Worm (Caenorhabditis elegans) whole organism, young adult: Measurements from ENCODE around the gene nipi-3.

Experiments used
- B0336.3 ChIP-seq: fragments of 200-800 bp; sonication (Bioruptor generic); IDR thresholded peaks from 2 replicates; pipeline ENCODE4 v1.3.6; 2022; ENCODE audit warnings: missing genetic modification characterization, missing compliant biosample characterization
- C06A6.2 ChIP-seq: fragments of 200-800 bp; sonication (Bioruptor generic); conservative IDR thresholded peaks from 2 replicates; pipeline ENCODE4 v1.3.6; 2022; ENCODE audit warnings: missing genetic modification characterization, missing compliant biosample characterization
- C17E4.6 ChIP-seq: fragments of 200-800 bp; sonication (Bioruptor generic); IDR thresholded peaks from 2 replicates; pipeline ENCODE4 v1.3.6; 2022; ENCODE audit warnings: missing genetic modification reagents, missing genetic modification characterization, missing compliant biosample characterization
- F22D6.2 ChIP-seq: sonication (generic microtip); optimal IDR thresholded peaks from 2 replicates; lab custom pipeline; 2016; ENCODE audit warnings: mild to moderate bottlenecking, missing genetic modification characterization, missing compliant biosample characterization
- F23B12.7 ChIP-seq: sonication (generic microtip); optimal IDR thresholded peaks from 2 replicates; lab custom pipeline; 2017; ENCODE audit warnings: missing genetic modification characterization, mild to moderate bottlenecking, missing compliant biosample characterization, antibody characterized with exemption, moderate library complexity; ENCODE audit not compliant: insufficient read depth
- F57A8.1 ChIP-seq: fragments of 200-800 bp; sonication (Bioruptor generic); optimal IDR thresholded peaks from 2 replicates; lab custom pipeline; 2018; ENCODE audit warnings: mild to moderate bottlenecking, missing genetic modification characterization, moderate library complexity, missing compliant biosample characterization
- K11D2.4 ChIP-seq: fragments of 200-800 bp; sonication (Bioruptor generic); IDR thresholded peaks from 2 replicates; pipeline ENCODE4 v1.3.6; 2022; ENCODE audit warnings: missing genetic modification reagents, missing genetic modification characterization, missing compliant biosample characterization
- K12H6.12 ChIP-seq: fragments of 200-800 bp; sonication (Bioruptor generic); optimal IDR thresholded peaks from 2 replicates; lab custom pipeline; 2018; ENCODE audit warnings: mild to moderate bottlenecking, missing genetic modification characterization, missing compliant biosample characterization
- T07F8.4 ChIP-seq: sonication (generic microtip); optimal IDR thresholded peaks from 2 replicates; lab custom pipeline; 2016; ENCODE audit warnings: mild to moderate bottlenecking, missing genetic modification characterization, moderate library complexity, missing compliant biosample characterization
- Y53G8AR.9 ChIP-seq: fragments of 200-800 bp; sonication (Bioruptor generic); conservative IDR thresholded peaks from 2 replicates; pipeline ENCODE4 v1.3.6; 2022; ENCODE audit warnings: missing genetic modification reagents, missing genetic modification characterization, missing compliant biosample characterization
- Y56A3A.18 ChIP-seq: fragments of 200-800 bp; sonication (Bioruptor generic); IDR thresholded peaks from 2 replicates; pipeline ENCODE4 v1.3.6; 2022; ENCODE audit warnings: missing genetic modification reagents, missing genetic modification characterization, missing compliant biosample characterization
- Y67H2A.10 ChIP-seq: fragments of 200-800 bp; sonication (Bioruptor generic); conservative IDR thresholded peaks from 2 replicates; pipeline ENCODE4 v1.3.6; 2022; ENCODE audit warnings: missing genetic modification reagents, missing genetic modification characterization, missing compliant biosample characterization
- Y79H2A.3 ChIP-seq: fragments of 200-800 bp; sonication (Bioruptor generic); conservative IDR thresholded peaks from 2 replicates; pipeline ENCODE4 v1.3.6; 2022; ENCODE audit warnings: missing genetic modification reagents, missing genetic modification characterization, missing compliant biosample characterization
- attf-6 ChIP-seq: fragments of 200-800 bp; sonication (Bioruptor generic); IDR thresholded peaks from 2 replicates; pipeline ENCODE4 v1.3.6; 2022; ENCODE audit warnings: missing genetic modification reagents, missing genetic modification characterization, missing compliant biosample characterization
- ceh-100 ChIP-seq: fragments of 200-800 bp; sonication (Bioruptor generic); IDR thresholded peaks from 2 replicates; pipeline ENCODE4 v1.3.6; 2022; ENCODE audit warnings: missing genetic modification reagents, missing genetic modification characterization, missing compliant biosample characterization
- ceh-58 ChIP-seq: fragments of 200-800 bp; sonication (Bioruptor generic); IDR thresholded peaks from 2 replicates; pipeline ENCODE4 v1.3.6; 2022; ENCODE audit warnings: missing genetic modification characterization, missing compliant biosample characterization
- ceh-91 ChIP-seq: fragments of 200-800 bp; sonication (Bioruptor generic); IDR thresholded peaks from 2 replicates; pipeline ENCODE4 v1.3.6; 2022; ENCODE audit warnings: missing genetic modification reagents, missing genetic modification characterization, missing compliant biosample characterization
- chd-7 ChIP-seq: sonication (generic microtip); optimal IDR thresholded peaks from 2 replicates; lab custom pipeline; 2016; ENCODE audit warnings: mild to moderate bottlenecking, missing genetic modification characterization, moderate library complexity, missing compliant biosample characterization
- egl-44 ChIP-seq: fragments of 200-800 bp; sonication (Bioruptor generic); IDR thresholded peaks from 2 replicates; pipeline ENCODE4 v1.3.6; 2022; ENCODE audit warnings: missing genetic modification reagents, missing genetic modification characterization, missing compliant biosample characterization
- ekl-4 ChIP-seq: fragments of 200-800 bp; sonication (Bioruptor generic); IDR thresholded peaks from 2 replicates; pipeline ENCODE4 v1.3.6; 2022; ENCODE audit warnings: missing genetic modification reagents, missing genetic modification characterization, missing compliant biosample characterization
- ets-4 ChIP-seq: fragments of 200-800 bp; sonication (Bioruptor generic); optimal IDR thresholded peaks from 2 replicates; lab custom pipeline; 2018; ENCODE audit warnings: mild to moderate bottlenecking, missing genetic modification characterization, missing compliant biosample characterization
- fkh-3 ChIP-seq: sonication (generic microtip); optimal IDR thresholded peaks from 2 replicates; lab custom pipeline; 2016; ENCODE audit warnings: mild to moderate bottlenecking, missing genetic modification characterization, missing compliant biosample characterization
- hmg-1.2 ChIP-seq: fragments of 200-800 bp; sonication (Bioruptor generic); IDR thresholded peaks from 2 replicates; pipeline ENCODE4 v1.3.6; 2022; ENCODE audit warnings: missing genetic modification reagents, missing genetic modification characterization, missing compliant biosample characterization
- hmg-20 ChIP-seq: fragments of 200-800 bp; sonication (Bioruptor generic); IDR thresholded peaks from 2 replicates; pipeline ENCODE4 v1.3.6; 2022; ENCODE audit warnings: missing genetic modification reagents, missing genetic modification characterization, missing compliant biosample characterization
- hsf-1 ChIP-seq: fragments of 200-800 bp; sonication (Bioruptor generic); IDR thresholded peaks from 2 replicates; pipeline ENCODE4 v1.3.6; 2022; ENCODE audit warnings: missing genetic modification reagents, missing genetic modification characterization, missing compliant biosample characterization
- let-526 ChIP-seq: fragments of 200-800 bp; sonication (Bioruptor generic); IDR thresholded peaks from 2 replicates; pipeline ENCODE4 v1.3.6; 2022; ENCODE audit warnings: missing genetic modification reagents, missing genetic modification characterization, missing compliant biosample characterization
- lin-35 ChIP-seq, 3 experiments: fragments of 150-350 bp in 2 of 3; sonication (generic microtip) in 1 of 3; optimal IDR thresholded peaks; 2 replicates each; lab custom pipeline; 2014 to 2018; ENCODE audit warnings: missing biosample characterization in 3 of 3, missing genetic modification characterization in 3 of 3, missing genetic modification reagents in 3 of 3
- lin-40 ChIP-seq: sonication (generic microtip); optimal IDR thresholded peaks from 2 replicates; lab custom pipeline; 2016; ENCODE audit warnings: missing genetic modification characterization, mild to moderate bottlenecking, missing compliant biosample characterization, missing genotype, missing genetic modification reagents
- mcd-1 ChIP-seq: fragments of 200-800 bp; sonication (Bioruptor generic); IDR thresholded peaks from 2 replicates; pipeline ENCODE4 v1.3.6; 2022; ENCODE audit warnings: missing genetic modification reagents, missing genetic modification characterization, missing compliant biosample characterization
- mel-28 ChIP-seq: sonication (generic microtip); optimal IDR thresholded peaks from 2 replicates; lab custom pipeline; 2016; ENCODE audit warnings: borderline replicate concordance, mild to moderate bottlenecking, missing genetic modification characterization, missing compliant biosample characterization
- nfya-2 ChIP-seq: fragments of 200-800 bp; sonication (Bioruptor generic); IDR thresholded peaks from 2 replicates; pipeline ENCODE4 v1.3.6; 2022; ENCODE audit warnings: missing genetic modification reagents, missing genetic modification characterization, missing compliant biosample characterization
- nhr-27 ChIP-seq: fragments of 200-800 bp; sonication (Bioruptor generic); optimal IDR thresholded peaks from 2 replicates; lab custom pipeline; 2018; ENCODE audit warnings: mild to moderate bottlenecking, missing genetic modification characterization, moderate library complexity, missing compliant biosample characterization
- nhr-90 ChIP-seq: sonication (generic microtip); optimal IDR thresholded peaks from 2 replicates; lab custom pipeline; 2016; ENCODE audit warnings: missing genotype, mild to moderate bottlenecking, missing genetic modification characterization, missing compliant biosample characterization
- rec-8 ChIP-seq, 2 experiments: sonication (generic microtip); optimal IDR thresholded peaks; 2 replicates each; lab custom pipeline; 2016; ENCODE audit warnings: mild to moderate bottlenecking in 2 of 2, missing genetic modification characterization in 2 of 2, missing genetic modification reagents in 2 of 2, missing genotype in 2 of 2, missing biosample characterization in 1 of 2, missing compliant biosample characterization in 1 of 2, moderate library complexity in 1 of 2
- repo-1 ChIP-seq: sonication (generic microtip); optimal IDR thresholded peaks from 2 replicates; lab custom pipeline; 2017; ENCODE audit warnings: mild to moderate bottlenecking, missing genetic modification characterization, missing compliant biosample characterization
- snpc-4 ChIP-seq, 5 experiments: fragments of 150-350 bp in 1 of 5; sonication (generic microtip) in 4 of 5; optimal IDR thresholded peaks; 2 replicates each; lab custom pipeline; 2014 to 2018; ENCODE audit warnings: missing genetic modification characterization in 5 of 5, missing biosample characterization in 3 of 5, antibody characterized with exemption in 2 of 5, mild to moderate bottlenecking in 2 of 5, missing compliant biosample characterization in 2 of 5, missing genotype in 2 of 5, moderate library complexity in 2 of 5, missing genetic modification reagents in 1 of 5
- somi-1 ChIP-seq: fragments of 200-800 bp; sonication (Bioruptor generic); optimal IDR thresholded peaks from 2 replicates; lab custom pipeline; 2018; ENCODE audit warnings: mild to moderate bottlenecking, missing genetic modification characterization, missing compliant biosample characterization
- sptf-2 ChIP-seq: fragments of 200-800 bp; sonication (Bioruptor generic); optimal IDR thresholded peaks from 2 replicates; lab custom pipeline; 2018; ENCODE audit warnings: mild to moderate bottlenecking, missing genetic modification characterization, missing compliant biosample characterization
- tlf-1 ChIP-seq: fragments of 200-800 bp; sonication (Bioruptor generic); optimal IDR thresholded peaks from 2 replicates; lab custom pipeline; 2018; ENCODE audit warnings: mild to moderate bottlenecking, missing genetic modification characterization, missing compliant biosample characterization
- unc-130 ChIP-seq: sonication (generic microtip); optimal IDR thresholded peaks from 2 replicates; lab custom pipeline; 2016; ENCODE audit warnings: missing genetic modification reagents, missing genetic modification characterization, missing compliant biosample characterization
- zfh-2 ChIP-seq: fragments of 200-800 bp; sonication (Bioruptor generic); conservative IDR thresholded peaks from 2 replicates; pipeline ENCODE4 v1.3.6; 2022; ENCODE audit warnings: missing genetic modification reagents, missing genetic modification characterization, missing compliant biosample characterization
- ztf-22 ChIP-seq: fragments of 200-800 bp; sonication (Bioruptor generic); optimal IDR thresholded peaks from 2 replicates; lab custom pipeline; 2018; ENCODE audit warnings: mild to moderate bottlenecking, missing genetic modification characterization, moderate library complexity, missing compliant biosample characterization
- ztf-25 ChIP-seq: fragments of 200-800 bp; sonication (Bioruptor generic); IDR thresholded peaks from 2 replicates; pipeline ENCODE4 v1.3.6; 2022; ENCODE audit warnings: missing genetic modification reagents, missing genetic modification characterization, missing compliant biosample characterization

The nipi-3 gene

DNA sequence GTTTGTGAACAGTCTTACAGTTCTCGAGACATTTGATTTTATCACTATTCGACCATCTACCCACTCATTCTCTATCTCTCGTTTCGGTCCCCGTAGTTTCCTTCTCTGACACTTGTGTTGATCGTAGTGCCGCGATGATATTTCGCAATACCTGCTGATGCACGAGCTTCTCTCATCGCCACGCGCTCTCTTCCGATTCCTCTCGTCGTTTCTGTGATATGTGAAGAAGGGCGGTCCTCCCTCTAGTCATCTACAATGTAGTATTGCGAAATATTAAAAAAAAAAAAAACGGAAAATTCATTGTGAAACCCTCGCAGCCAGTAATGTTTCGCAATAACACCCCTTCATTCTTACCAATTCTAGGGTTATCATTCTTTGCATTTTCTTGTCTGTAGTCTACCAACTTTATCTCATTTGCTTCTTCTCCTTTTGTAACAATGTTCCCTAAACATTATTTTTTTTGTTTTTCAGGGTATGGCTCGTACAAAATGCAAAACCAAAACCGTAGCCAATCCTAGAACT lies at the start of gene nipi-3 (continued):
- TF ChIP-seq B0336.3 (GFP tag; lab: Robert Waterston, UW) (peak; percentile 73), Y67H2A.10 (GFP tag; lab: Robert Waterston, UW) (0 out of 2 replicates have a peak, but pooled peaks have one; percentile 17), F22D6.2 (tag; lab: Kevin White, UChicago) (peak; percentile 61), attf-6 (no peak), hmg-20 (0 out of 2 replicates have a peak, but pooled peaks have one; percentile 35), K12H6.12 (peak; percentile 92), F23B12.7 (peak; percentile 78), nhr-27 (tag; lab: Kevin White, UChicago) (no peak), lin-40 (tag; lab: Kevin White, UChicago) (peak; percentile 94), T07F8.4 (no peak), nhr-90 (tag; lab: Kevin White, UChicago) (peak; percentile 88), zfh-2 (peak; percentile 94), ets-4 (GFP tag; lab: Kevin White, UChicago) (peak; percentile 56), hsf-1 (peak; percentile 77), hmg-1.2 (GFP tag; lab: Robert Waterston, UW) (peak; percentile 65), Y53G8AR.9 (0 out of 2 replicates have a peak, but pooled peaks have one; percentile 41), egl-44 (GFP tag; lab: Robert Waterston, UW) (peak; percentile 81), tlf-1 (GFP tag; lab: Kevin White, UChicago) (peak; percentile 70), C06A6.2 (GFP tag; lab: Robert Waterston, UW) (peak; percentile 87), C17E4.6 (GFP tag; lab: Robert Waterston, UW) (0 out of 2 replicates have a peak, but pooled peaks have one; percentile 27), somi-1 (GFP tag; lab: Kevin White, UChicago) (peak; percentile 86), chd-7 (tag; lab: Kevin White, UChicago) (peak; percentile 83), let-526 (GFP tag; lab: Robert Waterston, UW) (peak; percentile 88), Y56A3A.18 (GFP tag; lab: Robert Waterston, UW) (peak; percentile 69; the same call in 1 of the 2 replicates), mel-28 (no peak), mcd-1 (peak; percentile 79), sptf-2 (GFP tag; lab: Kevin White, UChicago) (no peak)

- TF ChIP-seq F57A8.1 (no peak), snpc-4 (GFP tag; optimal IDR thresholded peaks at IDR 0.05; lab: Kevin White, UChicago) (no peak), snpc-4 (tag; optimal IDR thresholded peaks at IDR 0.05; lab: Kevin White, UChicago) (peak in 2 of 4 experiments; percentile 70 to 79), ekl-4 (no peak), C06A6.2 (GFP tag; lab: Robert Waterston, UW) (no peak), unc-130 (GFP tag; lab: Kevin White, UChicago) (no peak), Y67H2A.10 (GFP tag; lab: Robert Waterston, UW) (no peak)
These were observed 48.3 kb upstream of the nipi-3 start for ce11 chrX:15559473-15559872.

DNA sequence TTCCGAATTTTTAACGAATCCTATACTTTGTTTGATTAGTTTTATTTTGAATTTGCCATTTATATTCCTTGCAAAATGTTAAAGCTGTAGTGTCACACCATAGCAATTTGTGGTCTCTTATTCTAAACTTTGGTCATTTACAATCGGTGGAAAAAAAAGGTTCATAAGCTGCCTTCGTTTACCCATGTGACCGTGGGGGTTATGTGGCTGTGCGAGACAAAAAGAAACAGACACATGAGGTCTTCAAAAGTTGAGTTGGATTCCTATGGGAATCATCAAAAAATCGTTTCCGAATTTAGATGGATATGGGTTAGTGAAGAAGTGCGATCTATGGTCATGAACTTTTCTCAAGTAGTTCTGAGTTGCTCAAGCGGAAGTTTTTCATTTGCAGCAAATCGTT lies 43.4 kb upstream of the nipi-3 start:
- TF ChIP-seq F23B12.7: no peak
- no peak for TF ChIP-seq repo-1 (tag; lab: Kevin White, UChicago)
- TF ChIP-seq fkh-3 (tag; lab: Kevin White, UChicago): no peak
- TF ChIP-seq Y79H2A.3 (GFP tag; lab: Robert Waterston, UW): no peak
- no peak for TF ChIP-seq nfya-2 (GFP tag; lab: Robert Waterston, UW)
- no peak for TF ChIP-seq ceh-58 (GFP tag; lab: Robert Waterston, UW)
- no peak for TF ChIP-seq ets-4 (GFP tag; lab: Kevin White, UChicago)
- TF ChIP-seq Y67H2A.10 (GFP tag; lab: Robert Waterston, UW): no peak
- TF ChIP-seq zfh-2: no peak
- no peak for TF ChIP-seq ceh-100 (GFP tag; lab: Robert Waterston, UW)
- peak in 1 of 3 experiments; percentile 4 for TF ChIP-seq lin-35 (GFP tag; optimal IDR thresholded peaks at IDR 0.05; lab: Kevin White, UChicago)
- no peak for TF ChIP-seq rec-8 (tag; optimal IDR thresholded peaks at IDR 0.05; lab: Kevin White, UChicago)
- no peak for TF ChIP-seq ztf-22 (GFP tag; lab: Kevin White, UChicago)
- TF ChIP-seq K11D2.4: 0 out of 2 replicates have a peak, but pooled peaks have one; percentile 28
- no peak for TF ChIP-seq ztf-25 (GFP tag; lab: Robert Waterston, UW)
- no peak for TF ChIP-seq Y56A3A.18 (GFP tag; lab: Robert Waterston, UW)
- TF ChIP-seq ceh-91: no peak
- no peak for TF ChIP-seq B0336.3 (GFP tag; lab: Robert Waterston, UW)
- TF ChIP-seq, all 124 proteins: peak for 2
